Worm (Caenorhabditis elegans): ENCODE measurements around the gene C27A7.5.
A peak's percentile ranks its signal among the peaks of the same experiment; 100 is the strongest.

The C27A7.5 gene

ce11 chrV:12197748-12198147, 35.6 kb upstream of the C27A7.5 start:
- TF ChIP-seq fos-1 (tag; optimal IDR thresholded peaks at IDR 0.05) (no peak), unc-62 (GFP tag; optimal IDR thresholded peaks at IDR 0.05 in 1 of 2) (peak in 1 of 2 experiments; percentile 61), unc-62 (tag; optimal IDR thresholded peaks at IDR 0.05) (no peak), egl-43 (GFP tag; IDR thresholded peaks at IDR 0.05) (no peak), nhr-6 (tag; optimal IDR thresholded peaks at IDR 0.05) (no peak), set-16 (GFP tag; IDR thresholded peaks at IDR 0.05) (peak; percentile 88), dmd-8 (GFP tag; IDR thresholded peaks at IDR 0.05) (0 out of 2 replicates have a peak, but pooled peaks have one; percentile 11), aha-1 (tag) (peak; percentile 25), zag-1 (tag; optimal IDR thresholded peaks at IDR 0.05) (no peak), aly-2 (tag; optimal IDR thresholded peaks at IDR 0.05) (no peak)

ce11 chrV:12196659-12197058, 34.5 kb upstream of the C27A7.5 start:
- TF ChIP-seq aly-2 (tag; optimal IDR thresholded peaks at IDR 0.05) = no peak
- no peak for TF ChIP-seq ceh-82 (tag; optimal IDR thresholded peaks at IDR 0.05)
- TF ChIP-seq lir-3 (tag; optimal IDR thresholded peaks at IDR 0.05) = no peak
- TF ChIP-seq T26A8.4 (GFP tag; IDR thresholded peaks at IDR 0.05) = no peak
- TF ChIP-seq ztf-7 (tag; optimal IDR thresholded peaks at IDR 0.05) = no peak
- TF ChIP-seq dmd-6 (GFP tag; IDR thresholded peaks at IDR 0.05) = no peak
- no peak for TF ChIP-seq ceh-32 (tag; optimal IDR thresholded peaks at IDR 0.05; ENCODE audit: poor library complexity)
- no peak for TF ChIP-seq nhr-48 (tag; optimal IDR thresholded peaks at IDR 0.05)
- no peak for TF ChIP-seq nhr-76 (tag; optimal IDR thresholded peaks at IDR 0.05)
- no peak for TF ChIP-seq daf-19 (GFP tag; conservative IDR thresholded peaks at IDR 0.05)
- TF ChIP-seq mep-1 (tag; optimal IDR thresholded peaks at IDR 0.05) = no peak
- TF ChIP-seq lin-29 (GFP tag; IDR thresholded peaks at IDR 0.05) = no peak
- no peak for TF ChIP-seq F49E8.2 (tag; optimal IDR thresholded peaks at IDR 0.05; ENCODE audit: borderline replicate concordance)
- no peak for TF ChIP-seq mxl-2 (GFP tag; conservative IDR thresholded peaks at IDR 0.05)
- no peak for TF ChIP-seq daf-16 (GFP tag; optimal IDR thresholded peaks at IDR 0.05)
- TF ChIP-seq daf-16 (tag; optimal IDR thresholded peaks at IDR 0.05) = no peak
- no peak for TF ChIP-seq hmg-1.1 (GFP tag; IDR thresholded peaks at IDR 0.05)
- TF ChIP-seq spr-1 (tag; optimal IDR thresholded peaks at IDR 0.05) = no peak
- no peak for TF ChIP-seq lsy-2 (tag; optimal IDR thresholded peaks at IDR 0.05)
- no peak for TF ChIP-seq ceh-28 (tag; optimal IDR thresholded peaks at IDR 0.05)

ce11 chrV:12195845-12196244, 33.7 kb upstream of the C27A7.5 start, which contains the start of gene ZK836.3:
TSS of gene ZK836.3 (minus strand) at chrV:12195945.
- no peak for TF ChIP-seq snpc-1.2 (GFP tag; IDR thresholded peaks at IDR 0.05)
- TF ChIP-seq dmd-6 (GFP tag; IDR thresholded peaks at IDR 0.05) = no peak
- TF ChIP-seq unc-62 (GFP tag; optimal IDR thresholded peaks at IDR 0.05 in 1 of 2) = no peak
- TF ChIP-seq unc-62 (tag; optimal IDR thresholded peaks at IDR 0.05) = no peak
- no peak for TF ChIP-seq T20F7.1 (GFP tag; optimal IDR thresholded peaks at IDR 0.05)
- no peak for TF ChIP-seq ztf-11 (tag; optimal IDR thresholded peaks at IDR 0.05)
- no peak for TF ChIP-seq nhr-111 (GFP tag; optimal IDR thresholded peaks at IDR 0.05)
- no peak for TF ChIP-seq mep-1 (tag; optimal IDR thresholded peaks at IDR 0.05)
- no peak for TF ChIP-seq zip-2 (tag; optimal IDR thresholded peaks at IDR 0.05)
- TF ChIP-seq ctbp-1 (GFP tag; IDR thresholded peaks at IDR 0.05) = no peak
- no peak for TF ChIP-seq D1046.2 (GFP tag; IDR thresholded peaks at IDR 0.05)
- no peak for TF ChIP-seq zip-11 (GFP tag; IDR thresholded peaks at IDR 0.05)
- TF ChIP-seq aha-1 (tag) = no peak
- TF ChIP-seq T26A8.4 (GFP tag; IDR thresholded peaks at IDR 0.05) = no peak

ce11 chrV:12194275-12194674, 32.2 kb upstream of the C27A7.5 start, which contains the start of gene ogdh-2:
TSS of gene ogdh-2 (plus strand) at chrV:12194507.
- TF ChIP-seq zfp-3 (GFP tag; conservative IDR thresholded peaks at IDR 0.05) = no peak
- TF ChIP-seq nhr-6 (tag; optimal IDR thresholded peaks at IDR 0.05) = no peak
- no peak for TF ChIP-seq daf-12 (tag; optimal IDR thresholded peaks at IDR 0.05)
- no peak for TF ChIP-seq nhr-237 (tag; optimal IDR thresholded peaks at IDR 0.05)
- TF ChIP-seq lin-1 (GFP tag; IDR thresholded peaks at IDR 0.05) = no peak
- no peak for TF ChIP-seq hmg-1.1 (GFP tag; IDR thresholded peaks at IDR 0.05)
- no peak for TF ChIP-seq T26A8.4 (GFP tag; IDR thresholded peaks at IDR 0.05)
- peak in 1 of 2 experiments; percentile 26 for TF ChIP-seq lsy-2 (tag; optimal IDR thresholded peaks at IDR 0.05)
- TF ChIP-seq unc-62 (GFP tag; optimal IDR thresholded peaks at IDR 0.05 in 1 of 2) = peak in 1 of 2 experiments; percentile 20
- TF ChIP-seq unc-62 (tag; optimal IDR thresholded peaks at IDR 0.05) = no peak
- no peak for TF ChIP-seq pha-4 (GFP tag; IDR thresholded peaks at IDR 0.05)
- no peak for TF ChIP-seq pha-4 (tag; optimal IDR thresholded peaks at IDR 0.05)
- TF ChIP-seq mdl-1 (tag; optimal IDR thresholded peaks at IDR 0.05) = peak in 1 of 2 experiments; percentile 14
- TF ChIP-seq nhr-28 (tag; optimal IDR thresholded peaks at IDR 0.05) = peak; percentile 2
- peak; percentile 40 for TF ChIP-seq hlh-30 (tag; optimal IDR thresholded peaks at IDR 0.05; ENCODE audit: insufficient read depth)
- TF ChIP-seq skn-1 (tag; optimal IDR thresholded peaks at IDR 0.05) = no peak

Data from whole organism, L4 larva.